Fruit fly (Drosophila melanogaster): ENCODE results near the gene CG8349.
A peak's percentile ranks its signal among the peaks of the same experiment; 100 is the strongest.

Gene CG8349

DNA sequence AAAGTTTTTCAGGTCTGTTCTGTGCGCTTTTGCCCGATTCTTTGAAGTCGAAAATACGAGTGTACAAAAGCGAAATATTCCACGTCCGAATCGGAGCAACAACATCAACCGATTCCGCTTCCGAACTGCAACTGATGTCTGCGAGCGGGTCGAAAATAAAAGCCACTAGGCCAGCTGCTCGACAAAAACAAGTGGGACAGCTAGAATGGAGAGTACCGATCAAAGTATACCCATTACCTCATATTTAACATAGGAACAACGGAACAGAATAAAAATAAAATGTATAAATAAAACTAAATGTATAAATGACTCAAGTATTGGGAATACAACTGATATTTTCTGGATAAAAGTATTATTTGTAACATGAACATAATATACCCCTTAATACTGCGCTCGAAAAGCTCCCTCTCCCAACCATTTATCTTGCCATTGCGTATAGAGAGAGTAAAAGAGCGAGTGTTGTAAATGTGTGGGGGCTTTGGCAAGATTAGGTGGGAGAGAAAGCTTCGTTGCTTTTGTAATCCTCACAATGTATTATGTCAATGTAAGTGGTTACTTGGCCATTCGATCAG lies 10.6 kb upstream of the CG8349 start, which contains the start of gene SLC5A11:
Gene SLC5A11 (minus strand): TSS at position 137 of the 572 bp plus-strand sequence.
- no peak for TF ChIP-seq Dll (optimal IDR thresholded peaks at IDR 0.05)
- no peak for TF ChIP-seq EcR (GFP tag; optimal IDR thresholded peaks at IDR 0.05)
- peak; percentile 98 for TF ChIP-seq pan (optimal IDR thresholded peaks at IDR 0.05)

- TF ChIP-seq Dll (optimal IDR thresholded peaks at IDR 0.05) (no peak), psq (optimal IDR thresholded peaks at IDR 0.05) (no peak), usp (GFP tag; optimal IDR thresholded peaks at IDR 0.05) (no peak), CG8478 (optimal IDR thresholded peaks at IDR 0.05) (no peak), pan (optimal IDR thresholded peaks at IDR 0.05) (no peak), EcR (GFP tag; optimal IDR thresholded peaks at IDR 0.05) (no peak)
Observed at dm6 chr2L:8205871-8206270, 9.8 kb upstream of the CG8349 start, which contains the start of gene CG8419. CG8419 (plus strand) TSS chr2L:8206171.

dm6 chr2L:8209362-8209761 lies 6.4 kb upstream of the CG8349 start:
- TF ChIP-seq EcR (GFP tag; optimal IDR thresholded peaks at IDR 0.05) (no peak), psq (optimal IDR thresholded peaks at IDR 0.05) (no peak), Dll (optimal IDR thresholded peaks at IDR 0.05) (no peak), usp (GFP tag; optimal IDR thresholded peaks at IDR 0.05) (no peak), pan (optimal IDR thresholded peaks at IDR 0.05) (no peak), CG8478 (optimal IDR thresholded peaks at IDR 0.05) (no peak)

DNA sequence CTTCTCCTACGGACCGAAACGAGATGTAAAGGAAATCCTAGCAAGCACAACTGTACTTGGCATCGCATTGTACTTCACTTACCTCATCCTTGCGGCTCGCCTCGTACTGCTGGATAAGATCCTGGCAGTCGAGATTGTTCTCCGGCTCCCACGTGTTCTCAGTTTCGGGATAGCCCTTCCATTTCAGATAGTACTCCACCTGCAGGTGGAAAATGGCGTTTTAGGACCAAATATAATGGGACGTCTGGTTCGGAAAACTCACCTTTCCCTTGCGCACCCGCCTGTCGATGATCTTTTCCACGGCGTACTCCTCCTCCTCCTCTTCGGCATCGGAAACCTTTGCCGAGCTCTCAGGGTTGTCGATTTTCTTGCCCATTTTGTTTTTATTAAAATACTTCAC lies 5.2 kb upstream of the CG8349 start:
- TF ChIP-seq Dll (optimal IDR thresholded peaks at IDR 0.05) (no peak), EcR (GFP tag; optimal IDR thresholded peaks at IDR 0.05) (no peak), psq (optimal IDR thresholded peaks at IDR 0.05) (no peak), usp (GFP tag; optimal IDR thresholded peaks at IDR 0.05) (no peak), pan (optimal IDR thresholded peaks at IDR 0.05) (no peak), CG8478 (optimal IDR thresholded peaks at IDR 0.05) (no peak)

dm6 chr2L:8211070-8211469 lies 4.6 kb upstream of the CG8349 start, which contains the start of gene Ssb-c31a:
Ssb-c31a (plus strand) TSS chr2L:8211347.
- TF ChIP-seq pan (optimal IDR thresholded peaks at IDR 0.05), result no peak

- TF ChIP-seq pan (optimal IDR thresholded peaks at IDR 0.05) (no peak), EcR (GFP tag; optimal IDR thresholded peaks at IDR 0.05) (peak in 1 of 2 experiments; percentile 68)
Observed at dm6 chr2L:8212666-8213270, 2.9 kb upstream of the CG8349 start, which contains the start of the genes CG8372 and CG8360. CG8372 (minus strand) TSS chr2L:8212902. CG8360 (plus strand) TSS chr2L:8212959.

DNA sequence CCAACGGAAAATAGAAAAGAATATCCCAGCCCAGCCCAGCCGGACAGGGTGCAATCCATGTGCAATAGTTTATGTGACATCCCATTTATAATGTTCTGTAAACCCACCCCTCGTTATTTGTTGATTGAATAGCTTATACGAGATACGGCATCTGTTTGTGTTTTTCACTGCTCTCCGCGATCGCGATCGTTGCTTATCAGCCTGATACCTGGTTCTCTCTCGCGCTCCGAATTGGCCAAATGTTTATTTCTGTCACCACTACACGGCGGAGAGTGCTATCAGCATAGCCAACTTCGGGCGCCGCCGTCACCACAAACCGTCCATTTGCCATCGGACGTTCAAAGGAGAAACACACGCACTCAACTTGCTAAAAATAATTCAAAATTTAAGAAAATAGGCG lies 1.7 kb upstream of the CG8349 start, which contains the start of gene CG8353:
Gene CG8353 (plus strand): TSS at position 59 of the 400 bp plus-strand sequence.
- TF ChIP-seq Dll (optimal IDR thresholded peaks at IDR 0.05) (no peak), EcR (GFP tag; optimal IDR thresholded peaks at IDR 0.05) (no peak), psq (optimal IDR thresholded peaks at IDR 0.05) (no peak), CG8478 (optimal IDR thresholded peaks at IDR 0.05) (no peak), pan (optimal IDR thresholded peaks at IDR 0.05) (no peak), usp (GFP tag; optimal IDR thresholded peaks at IDR 0.05) (no peak)

DNA sequence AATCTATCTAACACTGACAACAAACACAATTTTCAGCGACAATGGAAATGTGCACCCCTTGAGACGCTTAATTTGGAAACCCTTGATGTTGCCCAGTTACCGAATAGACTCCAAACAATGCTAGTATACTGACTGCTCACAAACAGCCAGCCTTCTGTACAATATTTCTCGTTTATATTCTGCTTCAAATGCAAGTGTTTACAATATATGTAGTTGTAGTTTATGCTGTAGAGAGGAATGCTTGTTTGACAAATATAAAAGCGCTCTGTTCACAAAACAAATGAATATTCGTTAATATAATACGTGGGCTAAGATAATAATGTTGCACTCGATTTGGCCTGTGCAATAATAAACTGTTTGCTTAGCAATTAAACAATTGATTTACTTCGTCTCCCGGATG lies 2.2 kb downstream of the CG8349 start, which contains the start of gene CG8292:
Gene CG8292 (minus strand): TSS at position 101 of the 400 bp plus-strand sequence.
- TF ChIP-seq psq (optimal IDR thresholded peaks at IDR 0.05), result no peak

dm6 chr2L:8220393-8220934 lies 4.7 kb downstream of the CG8349 start, which contains the start of gene Snx6:
Snx6 (minus strand) TSS chr2L:8220741.
- TF ChIP-seq pan (optimal IDR thresholded peaks at IDR 0.05) (no peak), EcR (GFP tag; optimal IDR thresholded peaks at IDR 0.05) (no peak), Dll (optimal IDR thresholded peaks at IDR 0.05) (no peak), CG8478 (optimal IDR thresholded peaks at IDR 0.05) (no peak), psq (optimal IDR thresholded peaks at IDR 0.05) (no peak), usp (GFP tag; optimal IDR thresholded peaks at IDR 0.05) (no peak)

- TF ChIP-seq EcR (GFP tag; optimal IDR thresholded peaks at IDR 0.05), result no peak
- no peak for TF ChIP-seq usp (GFP tag; optimal IDR thresholded peaks at IDR 0.05)
- no peak for TF ChIP-seq CG8478 (optimal IDR thresholded peaks at IDR 0.05)
- TF ChIP-seq pan (optimal IDR thresholded peaks at IDR 0.05), result no peak
- TF ChIP-seq psq (optimal IDR thresholded peaks at IDR 0.05), result no peak
- TF ChIP-seq Dll (optimal IDR thresholded peaks at IDR 0.05), result no peak
Observed at dm6 chr2L:8229134-8229533, 13.4 kb downstream of the CG8349 start.

DNA sequence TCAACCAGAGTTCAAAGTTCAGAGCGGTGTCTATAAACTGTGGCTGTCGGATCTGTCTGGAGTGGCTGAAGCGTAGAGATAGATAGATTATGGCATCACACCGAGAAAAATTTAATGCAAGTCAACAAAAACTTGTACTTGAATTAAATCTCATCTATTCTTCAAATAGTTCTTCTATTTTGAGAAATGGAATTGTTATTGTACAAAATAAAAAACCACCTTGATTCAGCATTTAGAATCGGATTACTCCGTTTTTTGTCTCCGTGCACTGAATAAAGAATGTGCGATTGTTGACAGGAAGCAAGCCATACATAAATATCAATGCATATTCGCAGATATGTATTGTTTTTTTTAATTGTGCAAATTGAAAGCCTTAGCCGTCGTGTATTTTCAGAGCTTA lies 13.9 kb downstream of the CG8349 start:
- TF ChIP-seq pan (optimal IDR thresholded peaks at IDR 0.05) (peak; percentile 10), EcR (GFP tag; optimal IDR thresholded peaks at IDR 0.05) (no peak)

- no peak for TF ChIP-seq psq (optimal IDR thresholded peaks at IDR 0.05)
- TF ChIP-seq usp (GFP tag; optimal IDR thresholded peaks at IDR 0.05), result no peak
- TF ChIP-seq EcR (GFP tag; optimal IDR thresholded peaks at IDR 0.05), result no peak
- TF ChIP-seq CG8478 (optimal IDR thresholded peaks at IDR 0.05), result no peak
- TF ChIP-seq pan (optimal IDR thresholded peaks at IDR 0.05), result no peak
- no peak for TF ChIP-seq Dll (optimal IDR thresholded peaks at IDR 0.05)
Observed at dm6 chr2L:8230255-8230654, 14.5 kb downstream of the CG8349 start.

DNA sequence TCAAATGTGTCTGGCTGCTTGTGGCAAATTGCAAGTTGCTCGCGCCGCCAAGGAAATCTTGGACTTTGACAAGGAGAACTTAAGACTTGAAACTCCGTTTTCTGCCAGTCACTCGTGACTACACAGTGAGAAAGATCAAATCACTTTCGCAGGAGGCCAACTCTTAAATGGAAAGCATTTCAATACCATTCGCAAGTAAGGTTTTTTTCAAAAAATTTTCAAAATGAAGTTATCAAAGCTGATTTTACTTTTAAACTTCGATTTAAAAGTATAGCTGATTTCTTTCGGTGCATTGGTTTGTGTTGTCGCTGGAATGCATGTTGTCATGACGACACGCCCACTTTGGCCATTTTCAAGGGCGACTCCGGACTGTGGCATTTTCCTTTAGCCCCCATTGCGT lies 16.7 kb downstream of the CG8349 start:
- TF ChIP-seq usp (GFP tag; optimal IDR thresholded peaks at IDR 0.05) (no peak), pan (optimal IDR thresholded peaks at IDR 0.05) (no peak), psq (optimal IDR thresholded peaks at IDR 0.05) (no peak), EcR (GFP tag; optimal IDR thresholded peaks at IDR 0.05) (no peak), Dll (optimal IDR thresholded peaks at IDR 0.05) (no peak), CG8478 (optimal IDR thresholded peaks at IDR 0.05) (no peak)

Measured in whole organism.